Worm (Caenorhabditis elegans) whole organism, L3 larva: ENCODE results near the gene K03B4.6.

Source experiments
- R02D3.7 ChIP-seq: fragments of 150-350 bp; optimal IDR thresholded peaks from 2 replicates; lab custom pipeline; 2014; ENCODE audit warnings: missing biosample characterization, missing genetic modification characterization
- aly-2 ChIP-seq: fragments of 150-350 bp; optimal IDR thresholded peaks from 2 replicates; lab custom pipeline; 2014; ENCODE audit warnings: missing biosample characterization, missing genetic modification characterization
- ceh-16 ChIP-seq: sonication (generic microtip); optimal IDR thresholded peaks from 2 replicates; lab custom pipeline; 2017; ENCODE audit warnings: missing biosample characterization, missing genetic modification characterization
- ceh-28 ChIP-seq: fragments of 150-350 bp; optimal IDR thresholded peaks from 2 replicates; lab custom pipeline; 2014; ENCODE audit warnings: missing biosample characterization, missing genetic modification reagents, missing genetic modification characterization
- ceh-82 ChIP-seq: fragments of 150-350 bp; optimal IDR thresholded peaks from 2 replicates; lab custom pipeline; 2014; ENCODE audit warnings: missing biosample characterization, missing genetic modification characterization
- ceh-9 ChIP-seq: sonication (generic microtip); optimal IDR thresholded peaks from 2 replicates; lab custom pipeline; 2018; ENCODE audit warnings: missing biosample characterization, missing genetic modification characterization
- egl-27 ChIP-seq: sonication (generic microtip); optimal IDR thresholded peaks from 4 replicates; lab custom pipeline; 2017; ENCODE audit warnings: missing biosample characterization, missing genetic modification reagents, missing genetic modification characterization
- egl-5 ChIP-seq: fragments of 150-350 bp; optimal IDR thresholded peaks from 2 replicates; lab custom pipeline; 2017; ENCODE audit warnings: missing biosample characterization, missing genetic modification reagents, missing genetic modification characterization, inconsistent platforms
- elt-2 ChIP-seq: sonication (generic microtip); optimal IDR thresholded peaks from 2 replicates; lab custom pipeline; 2016; ENCODE audit warnings: missing genetic modification reagents, mild to moderate bottlenecking, missing genetic modification characterization, missing compliant biosample characterization
- fkh-10 ChIP-seq: sonication (generic microtip); optimal IDR thresholded peaks from 2 replicates; lab custom pipeline; 2017; ENCODE audit warnings: missing biosample characterization, missing genetic modification reagents, missing genetic modification characterization
- fkh-2 ChIP-seq: fragments of 150-350 bp; optimal IDR thresholded peaks from 2 replicates; lab custom pipeline; 2014; ENCODE audit warnings: missing biosample characterization, missing genetic modification reagents, missing genetic modification characterization
- lin-39 ChIP-seq: fragments of 150-350 bp; optimal IDR thresholded peaks from 2 replicates; lab custom pipeline; 2018; ENCODE audit warnings: missing biosample characterization, missing genetic modification reagents, missing genetic modification characterization
- lsy-12 ChIP-seq: sonication (generic microtip); optimal IDR thresholded peaks from 2 replicates; lab custom pipeline; 2016; ENCODE audit warnings: mild to moderate bottlenecking, missing genetic modification characterization, missing compliant biosample characterization
- mdl-1 ChIP-seq: fragments of 150-350 bp; optimal IDR thresholded peaks from 2 replicates; lab custom pipeline; 2014; ENCODE audit warnings: missing biosample characterization, missing genetic modification characterization
- mml-1 ChIP-seq: fragments of 150-350 bp; sonication (generic microtip); optimal IDR thresholded peaks from 3 replicates; lab custom pipeline; 2014; ENCODE audit warnings: missing biosample characterization, missing genetic modification characterization
- nfya-1 ChIP-seq: sonication (generic microtip); optimal IDR thresholded peaks from 2 replicates; lab custom pipeline; 2017; ENCODE audit warnings: missing genetic modification characterization, mild to moderate bottlenecking, missing compliant biosample characterization, antibody characterized with exemption, moderate library complexity; ENCODE audit not compliant: insufficient read depth
- nhr-11 ChIP-seq: fragments of 150-350 bp; optimal IDR thresholded peaks from 2 replicates; lab custom pipeline; 2014; ENCODE audit warnings: missing biosample characterization, missing genetic modification characterization
- nhr-12 ChIP-seq: fragments of 150-350 bp; optimal IDR thresholded peaks from 2 replicates; lab custom pipeline; 2014; ENCODE audit warnings: missing biosample characterization, missing genetic modification characterization
- nhr-23 ChIP-seq: fragments of 150-350 bp; optimal IDR thresholded peaks from 2 replicates; lab custom pipeline; 2014; ENCODE audit warnings: missing biosample characterization, missing genetic modification reagents, missing genetic modification characterization
- nhr-237 ChIP-seq: fragments of 150-350 bp; optimal IDR thresholded peaks from 2 replicates; lab custom pipeline; 2014; ENCODE audit warnings: missing biosample characterization, missing genetic modification characterization
- nhr-25 ChIP-seq: sonication (generic microtip); optimal IDR thresholded peaks from 2 replicates; lab custom pipeline; 2017; ENCODE audit warnings: missing biosample characterization, missing genetic modification characterization
- nhr-28 ChIP-seq: fragments of 150-350 bp; optimal IDR thresholded peaks from 2 replicates; lab custom pipeline; 2014; ENCODE audit warnings: missing biosample characterization, missing genetic modification characterization
- nhr-43 ChIP-seq: sonication (generic microtip); optimal IDR thresholded peaks from 2 replicates; lab custom pipeline; 2016; ENCODE audit warnings: mild to moderate bottlenecking, missing genetic modification characterization, missing compliant biosample characterization; ENCODE audit not compliant: poor library complexity, severe bottlenecking
- nhr-67 ChIP-seq: fragments of 150-350 bp; optimal IDR thresholded peaks from 2 replicates; lab custom pipeline; 2014; ENCODE audit warnings: missing biosample characterization, missing genetic modification characterization
- nhr-76 ChIP-seq: fragments of 150-350 bp; sonication (generic microtip); optimal IDR thresholded peaks from 5 replicates; lab custom pipeline; 2014; ENCODE audit warnings: missing biosample characterization, missing genetic modification characterization
- pha-4 ChIP-seq: fragments of 150-350 bp; optimal IDR thresholded peaks from 2 replicates; lab custom pipeline; 2014; ENCODE audit warnings: missing biosample characterization, missing genetic modification reagents, missing genetic modification characterization
- pqm-1 ChIP-seq: fragments of 150-350 bp; optimal IDR thresholded peaks from 2 replicates; lab custom pipeline; 2017; ENCODE audit warnings: missing biosample characterization, missing genetic modification characterization, inconsistent platforms
- sea-2 ChIP-seq: fragments of 150-350 bp; sonication (generic microtip); optimal IDR thresholded peaks from 4 replicates; lab custom pipeline; 2014; ENCODE audit warnings: missing biosample characterization, missing genetic modification reagents, missing genetic modification characterization
- skn-1 ChIP-seq: fragments of 150-350 bp; optimal IDR thresholded peaks from 2 replicates; lab custom pipeline; 2014; ENCODE audit warnings: missing biosample characterization, missing genetic modification characterization
- snpc-4 ChIP-seq: fragments of 150-350 bp; optimal IDR thresholded peaks from 2 replicates; lab custom pipeline; 2014; ENCODE audit warnings: missing biosample characterization, missing genetic modification characterization
- unc-39 ChIP-seq: sonication (generic microtip); optimal IDR thresholded peaks from 4 replicates; lab custom pipeline; 2017; ENCODE audit warnings: missing biosample characterization, missing genetic modification characterization
- unc-62 ChIP-seq: fragments of 150-350 bp; sonication (generic microtip); optimal IDR thresholded peaks from 4 replicates; lab custom pipeline; 2014; ENCODE audit warnings: missing biosample characterization, missing genetic modification reagents, missing genetic modification characterization

K03B4.6 gene

ce11 chrV:4676092-4676491 is at the start of gene K03B4.6:
Gene K03B4.6 (minus strand): TSS chrV:4676192.
- TF ChIP-seq nfya-1 (tag; lab: Kevin White, UChicago), result no peak

DNA sequence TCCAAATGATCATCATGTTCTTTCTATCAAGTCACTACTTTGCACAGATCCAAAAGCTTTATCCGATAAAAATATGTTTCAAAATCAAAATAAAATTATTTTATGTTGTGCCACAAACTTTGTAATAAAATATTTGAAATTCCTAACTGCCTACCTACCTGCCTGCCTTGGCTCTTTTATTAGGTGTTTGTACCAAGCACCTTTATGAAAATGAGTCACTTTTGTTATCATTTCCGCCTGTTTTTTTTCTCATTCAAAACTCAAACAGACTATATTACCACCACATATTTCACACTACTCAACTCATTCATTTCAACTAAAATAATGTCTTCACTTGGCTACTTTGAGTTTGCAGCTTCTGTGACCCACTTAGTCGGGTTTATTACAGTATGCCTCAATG is 48.5 kb upstream of the K03B4.6 start, which contains the start of gene F39G3.4:
TSS of gene F39G3.4 (plus strand) at position 301 of the 400 bp plus-strand sequence.
- TF ChIP-seq lsy-12 (tag; lab: Kevin White, UChicago) (no peak), nhr-25 (no peak), nhr-237 (no peak), aly-2 (tag; lab: Kevin White, UChicago) (no peak), nhr-23 (tag; lab: Kevin White, UChicago) (no peak), egl-5 (tag; lab: Kevin White, UChicago) (no peak), elt-2 (tag; lab: Kevin White, UChicago) (no peak), lin-39 (no peak)

ce11 chrV:4722314-4722713 is 46.3 kb upstream of the K03B4.6 start, which contains the start of gene F39G3.5:
Gene F39G3.5 (plus strand): TSS chrV:4722614.
- TF ChIP-seq sea-2 (GFP tag; lab: Kevin White, UChicago) (no peak), fkh-2 (no peak)

ce11 chrV:4720884-4721464 is 45.0 kb upstream of the K03B4.6 start:
- TF ChIP-seq pha-4 (tag; lab: Kevin White, UChicago) (peak; percentile 16), ceh-16 (tag; lab: Kevin White, UChicago) (no peak), elt-2 (tag; lab: Kevin White, UChicago) (peak; percentile 83), nhr-43 (tag; lab: Kevin White, UChicago) (no peak), pqm-1 (tag; lab: Kevin White, UChicago) (peak; percentile 86), egl-27 (tag; lab: Kevin White, UChicago) (no peak)

ce11 chrV:4719965-4720364 is 44.0 kb upstream of the K03B4.6 start, which contains the start of gene prx-6:
Gene prx-6 (minus strand): TSS chrV:4720093.
- TF ChIP-seq mdl-1 (tag; lab: Kevin White, UChicago) (no peak), nhr-76 (no peak), snpc-4 (tag; lab: Kevin White, UChicago) (no peak), lin-39 (no peak), nhr-28 (tag; lab: Kevin White, UChicago) (no peak), egl-27 (tag; lab: Kevin White, UChicago) (no peak), ceh-16 (tag; lab: Kevin White, UChicago) (no peak), nhr-23 (tag; lab: Kevin White, UChicago) (no peak), ceh-28 (tag; lab: Kevin White, UChicago) (no peak), skn-1 (tag; lab: Kevin White, UChicago) (no peak), nhr-12 (no peak), unc-39 (tag; lab: Kevin White, UChicago) (no peak), elt-2 (tag; lab: Kevin White, UChicago) (peak; percentile 78), pqm-1 (tag; lab: Kevin White, UChicago) (peak; percentile 50), nhr-67 (no peak)
- TF ChIP-seq, all 47 proteins: peak for 2

DNA sequence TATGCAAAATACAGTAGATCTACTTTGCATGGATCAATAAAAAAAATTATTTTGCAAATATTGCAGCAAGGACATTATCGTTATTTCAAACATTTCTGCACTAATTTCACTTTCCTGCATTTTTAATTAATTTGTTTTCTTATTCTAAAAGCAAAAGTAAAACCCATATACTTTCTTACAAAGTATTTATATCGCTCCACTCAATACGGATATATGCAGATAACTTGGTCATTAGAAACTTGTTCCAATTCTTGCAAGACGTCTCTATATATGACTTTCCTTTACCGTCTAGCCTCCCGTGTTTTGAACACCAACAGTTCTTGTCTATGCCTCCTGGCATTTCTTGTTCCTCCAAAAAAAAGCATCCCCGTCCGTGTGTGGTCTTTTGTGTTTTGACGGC is 34.5 kb upstream of the K03B4.6 start, which contains the start of gene oac-24:
TSS of gene oac-24 (plus strand) at position 301 of the 400 bp plus-strand sequence.
- TF ChIP-seq nhr-25, result no peak
- no peak for TF ChIP-seq sea-2 (GFP tag; lab: Kevin White, UChicago)
- no peak for TF ChIP-seq nhr-11
- no peak for TF ChIP-seq pqm-1 (tag; lab: Kevin White, UChicago)
- TF ChIP-seq unc-62 (GFP tag; lab: Kevin White, UChicago), result no peak
- TF ChIP-seq, all 47 proteins: peak for 0

- no peak for TF ChIP-seq mml-1
- TF ChIP-seq fkh-2, result no peak
- no peak for TF ChIP-seq nhr-25
- TF ChIP-seq nhr-237, result no peak
- no peak for TF ChIP-seq egl-27 (tag; lab: Kevin White, UChicago)
- TF ChIP-seq R02D3.7, result no peak
- no peak for TF ChIP-seq ceh-9
- TF ChIP-seq nhr-28 (tag; lab: Kevin White, UChicago), result no peak
- TF ChIP-seq fkh-10 (GFP tag; lab: Kevin White, UChicago), result no peak
- no peak for TF ChIP-seq ceh-82 (tag; lab: Kevin White, UChicago)
- TF ChIP-seq nhr-43 (tag; lab: Kevin White, UChicago), result no peak
These were observed 31.7 kb upstream of the K03B4.6 start for ce11 chrV:4707646-4708045.
